Worm (Caenorhabditis elegans) whole organism, late embryonic: ENCODE measurements around the gene ribo-1.

ENCODE experiments used
- C08G9.2 ChIP-seq: sonication (generic microtip); optimal IDR thresholded peaks from 2 replicates; lab custom pipeline; 2016; ENCODE audit warnings: mild to moderate bottlenecking, missing genetic modification characterization, moderate library complexity, missing compliant biosample characterization
- ahr-1 ChIP-seq: sonication (generic microtip); optimal IDR thresholded peaks from 2 replicates; lab custom pipeline; 2016; ENCODE audit warnings: missing genetic modification characterization, missing compliant biosample characterization
- ceh-2 ChIP-seq: sonication (generic microtip); optimal IDR thresholded peaks from 2 replicates; lab custom pipeline; 2016; ENCODE audit warnings: missing genotype, missing genetic modification characterization, missing compliant biosample characterization
- ceh-24 ChIP-seq: sonication (generic microtip); optimal IDR thresholded peaks from 2 replicates; lab custom pipeline; 2016; ENCODE audit warnings: mild to moderate bottlenecking, missing genetic modification characterization, missing compliant biosample characterization
- ceh-30 ChIP-seq: fragments of 150-350 bp; optimal IDR thresholded peaks from 2 replicates; lab custom pipeline; 2014; ENCODE audit warnings: missing biosample characterization, missing genetic modification characterization
- ceh-31 ChIP-seq: sonication (generic microtip); optimal IDR thresholded peaks from 2 replicates; lab custom pipeline; 2016; ENCODE audit warnings: missing genetic modification characterization, missing compliant biosample characterization
- ceh-34 ChIP-seq: sonication (generic microtip); optimal IDR thresholded peaks from 2 replicates; lab custom pipeline; 2016; ENCODE audit warnings: mild to moderate bottlenecking, missing genetic modification characterization, missing compliant biosample characterization
- ceh-9 ChIP-seq: sonication (generic microtip); optimal IDR thresholded peaks from 2 replicates; lab custom pipeline; 2016; ENCODE audit warnings: mild to moderate bottlenecking, missing genetic modification characterization, inconsistent platforms, missing compliant biosample characterization
- dmd-4 ChIP-seq: sonication (generic microtip); optimal IDR thresholded peaks from 2 replicates; lab custom pipeline; 2016; ENCODE audit warnings: borderline replicate concordance, missing genetic modification characterization, missing compliant biosample characterization
- dve-1 ChIP-seq: sonication (generic microtip); optimal IDR thresholded peaks from 2 replicates; lab custom pipeline; 2017; ENCODE audit warnings: antibody characterized with exemption, mild to moderate bottlenecking, missing genetic modification characterization, missing compliant biosample characterization
- elt-4 ChIP-seq: sonication (generic microtip); optimal IDR thresholded peaks from 2 replicates; lab custom pipeline; 2016; ENCODE audit warnings: missing genetic modification characterization, missing compliant biosample characterization
- ets-4 ChIP-seq: sonication (generic microtip); optimal IDR thresholded peaks from 2 replicates; lab custom pipeline; 2016; ENCODE audit warnings: missing genetic modification characterization, missing compliant biosample characterization
- fkh-10 ChIP-seq: fragments of 150-350 bp; optimal IDR thresholded peaks from 2 replicates; lab custom pipeline; 2014; ENCODE audit warnings: missing biosample characterization, missing genetic modification reagents, missing genetic modification characterization
- fkh-6 ChIP-seq: sonication (generic microtip); optimal IDR thresholded peaks from 2 replicates; lab custom pipeline; 2016; ENCODE audit warnings: missing genetic modification characterization, missing compliant biosample characterization
- lim-6 ChIP-seq: sonication (generic microtip); optimal IDR thresholded peaks from 2 replicates; lab custom pipeline; 2016; ENCODE audit warnings: missing genetic modification characterization, missing compliant biosample characterization
- madf-2 ChIP-seq: sonication (generic microtip); optimal IDR thresholded peaks from 2 replicates; lab custom pipeline; 2017; ENCODE audit warnings: missing genetic modification characterization, missing compliant biosample characterization
- mec-3 ChIP-seq: sonication (generic microtip); optimal IDR thresholded peaks from 2 replicates; lab custom pipeline; 2016; ENCODE audit warnings: borderline replicate concordance, missing genetic modification characterization, missing compliant biosample characterization
- nfya-1 ChIP-seq: sonication (generic microtip); optimal IDR thresholded peaks from 2 replicates; lab custom pipeline; 2017; ENCODE audit warnings: missing genetic modification characterization, mild to moderate bottlenecking, missing compliant biosample characterization, antibody characterized with exemption, moderate library complexity
- nhr-232 ChIP-seq: sonication (generic microtip); optimal IDR thresholded peaks from 2 replicates; lab custom pipeline; 2016; ENCODE audit warnings: missing genetic modification characterization, missing compliant biosample characterization
- npax-4 ChIP-seq: sonication (generic microtip); optimal IDR thresholded peaks from 2 replicates; lab custom pipeline; 2016; ENCODE audit warnings: missing genetic modification characterization, missing compliant biosample characterization
- odd-2 ChIP-seq: sonication (generic microtip); optimal IDR thresholded peaks from 2 replicates; lab custom pipeline; 2017; ENCODE audit warnings: antibody characterized with exemption, mild to moderate bottlenecking, missing genetic modification characterization, missing compliant biosample characterization
- pha-2 ChIP-seq: sonication (generic microtip); optimal IDR thresholded peaks from 2 replicates; lab custom pipeline; 2017; ENCODE audit warnings: mild to moderate bottlenecking, missing genetic modification characterization, missing compliant biosample characterization
- pha-4 ChIP-seq: fragments of 150-350 bp; optimal IDR thresholded peaks from 2 replicates; lab custom pipeline; 2018; ENCODE audit warnings: missing biosample characterization, missing genetic modification reagents, missing genetic modification characterization
- pros-1 ChIP-seq: fragments of 150-350 bp; optimal IDR thresholded peaks from 2 replicates; lab custom pipeline; 2014; ENCODE audit warnings: missing biosample characterization, missing genetic modification reagents, missing genetic modification characterization
- ref-2 ChIP-seq: sonication (generic microtip); optimal IDR thresholded peaks from 2 replicates; lab custom pipeline; 2016; ENCODE audit warnings: missing genetic modification characterization, missing compliant biosample characterization
- rnt-1 ChIP-seq: sonication (generic microtip); optimal IDR thresholded peaks from 2 replicates; lab custom pipeline; 2016; ENCODE audit warnings: missing genetic modification characterization, missing compliant biosample characterization
- syd-9 ChIP-seq: sonication (generic microtip); optimal IDR thresholded peaks from 2 replicates; lab custom pipeline; 2016; ENCODE audit warnings: mild to moderate bottlenecking, missing genetic modification characterization, moderate library complexity, missing compliant biosample characterization
- tbx-7 ChIP-seq: sonication (generic microtip); optimal IDR thresholded peaks from 2 replicates; lab custom pipeline; 2016; ENCODE audit warnings: missing genotype, missing genetic modification characterization, missing compliant biosample characterization
- unc-3 ChIP-seq, 2 experiments: fragments of 200-800 bp in 1 of 2; sonication (Bioruptor generic) in 1 of 2; sonication (generic microtip) in 1 of 2; conservative IDR thresholded peaks in 1 of 2; optimal IDR thresholded peaks in 1 of 2; 2 replicates each; pipeline versions ENCODE4 v1.3.6 to Lab custom; 2016 to 2022; ENCODE audit warnings: missing compliant biosample characterization in 2 of 2, missing genetic modification characterization in 2 of 2, missing genetic modification reagents in 1 of 2
- unc-55 ChIP-seq: sonication (generic microtip); optimal IDR thresholded peaks from 2 replicates; lab custom pipeline; 2017; ENCODE audit warnings: missing biosample characterization, missing genetic modification reagents, missing genetic modification characterization
- unc-86 ChIP-seq: sonication (generic microtip); optimal IDR thresholded peaks from 2 replicates; lab custom pipeline; 2016; ENCODE audit warnings: missing genetic modification characterization, missing compliant biosample characterization
- ztf-16 ChIP-seq: sonication (generic microtip); optimal IDR thresholded peaks from 2 replicates; lab custom pipeline; 2017; ENCODE audit warnings: missing genetic modification characterization, missing compliant biosample characterization

The ribo-1 gene

DNA sequence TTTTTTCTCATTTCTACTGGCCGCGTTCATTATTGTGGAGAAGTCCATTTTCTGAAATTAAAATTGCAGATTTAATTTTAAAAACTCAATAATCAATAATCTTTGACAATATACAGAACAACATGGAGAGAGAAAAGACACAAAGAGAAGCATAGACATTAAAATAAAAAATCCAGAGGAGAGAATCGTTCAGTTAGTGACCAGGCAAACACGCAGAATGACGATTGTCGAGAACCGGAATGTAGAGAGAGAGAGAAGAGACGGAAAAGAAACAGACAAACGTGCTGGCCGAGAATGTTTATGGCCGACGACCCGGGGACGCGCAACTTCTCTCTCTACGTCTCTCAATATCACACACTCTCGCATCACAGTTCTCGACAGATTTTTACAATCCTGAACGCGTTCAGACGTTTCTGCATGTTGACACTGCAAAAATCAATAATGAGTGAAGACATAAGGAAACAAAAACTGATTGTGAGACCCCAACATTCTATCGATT, 22.8 kb upstream of the ribo-1 start, which contains the start of the genes T05A12.3 and T05A12.4 (continued):
- no peak for TF ChIP-seq ceh-30
- TF ChIP-seq syd-9 (tag; lab: Kevin White, UChicago): no peak
- TF ChIP-seq ceh-31 (tag; lab: Kevin White, UChicago): peak; percentile 89
- TF ChIP-seq C08G9.2 (tag; lab: Kevin White, UChicago): peak; percentile 58
- TF ChIP-seq ceh-9: no peak
- TF ChIP-seq ceh-2 (tag; lab: Kevin White, UChicago): peak; percentile 42
- peak; percentile 54 for TF ChIP-seq nfya-1 (tag; lab: Kevin White, UChicago)
- TF ChIP-seq dve-1 (tag; lab: Kevin White, UChicago): no peak
- peak; percentile 40 for TF ChIP-seq lim-6 (tag; lab: Kevin White, UChicago)
- no peak for TF ChIP-seq madf-2 (tag; lab: Kevin White, UChicago)
- no peak for TF ChIP-seq unc-86 (tag; lab: Kevin White, UChicago)
- no peak for TF ChIP-seq unc-3 (GFP tag; conservative IDR thresholded peaks at IDR 0.05; lab: Robert Waterston, UW)
- no peak for TF ChIP-seq unc-3 (tag; optimal IDR thresholded peaks at IDR 0.05; lab: Kevin White, UChicago)
- TF ChIP-seq ceh-34 (tag; lab: Kevin White, UChicago): no peak
- no peak for TF ChIP-seq odd-2 (tag; lab: Kevin White, UChicago)
- TF ChIP-seq fkh-6: no peak
- peak; percentile 62 for TF ChIP-seq ets-4 (tag; lab: Kevin White, UChicago)
- no peak for TF ChIP-seq ceh-24 (tag; lab: Kevin White, UChicago)
- TF ChIP-seq rnt-1 (tag; lab: Kevin White, UChicago): peak; percentile 40

DNA sequence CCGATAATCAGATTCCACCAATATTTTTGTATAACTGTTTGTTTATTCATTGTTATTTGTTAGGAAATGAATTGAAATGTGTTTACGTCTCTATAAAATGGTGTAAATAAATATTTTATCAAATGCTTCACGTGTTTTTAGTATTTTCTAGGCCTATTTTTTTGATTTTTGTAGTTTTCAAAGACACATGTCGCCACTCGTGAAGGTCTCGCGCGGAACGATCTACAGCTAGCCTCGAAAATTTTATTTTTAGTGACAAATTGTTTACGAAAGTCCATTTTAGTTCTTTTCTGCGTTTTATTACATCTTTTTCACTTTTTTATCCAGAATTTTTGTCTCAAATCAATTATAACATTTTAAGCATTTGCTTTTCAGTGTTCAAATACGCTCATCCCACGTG, 6.9 kb upstream of the ribo-1 start, which contains the start of gene T22D1.5:
T22D1.5 (plus strand) TSS at position 376 of the 400 bp plus-strand sequence.
- no peak for TF ChIP-seq nhr-232 (tag; lab: Kevin White, UChicago)

DNA sequence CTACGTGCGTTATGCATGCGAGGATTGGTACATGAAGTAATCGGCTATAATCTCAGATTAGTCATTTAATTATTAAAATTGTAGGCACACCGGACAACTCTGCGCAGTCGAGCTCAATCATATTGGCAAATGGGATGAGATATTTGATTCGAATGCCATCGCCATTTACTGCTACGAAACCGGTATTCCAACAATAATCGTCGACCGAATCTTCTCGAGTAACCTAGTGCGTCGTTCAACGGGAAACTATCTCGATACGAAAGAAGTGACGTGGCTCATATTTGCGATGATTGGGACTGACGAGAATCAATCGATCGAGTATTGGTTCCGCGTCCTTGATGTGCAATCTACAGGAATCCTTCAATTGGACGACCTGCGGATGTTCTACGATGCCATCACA, 5.9 kb upstream of the ribo-1 start:
- TF ChIP-seq pros-1 (no peak), pha-2 (tag; lab: Kevin White, UChicago) (no peak), nhr-232 (tag; lab: Kevin White, UChicago) (no peak), tbx-7 (tag; lab: Kevin White, UChicago) (no peak), fkh-10 (GFP tag; lab: Kevin White, UChicago) (no peak), dmd-4 (tag; lab: Kevin White, UChicago) (no peak), ahr-1 (tag; lab: Kevin White, UChicago) (no peak), nfya-1 (tag; lab: Kevin White, UChicago) (no peak)

DNA sequence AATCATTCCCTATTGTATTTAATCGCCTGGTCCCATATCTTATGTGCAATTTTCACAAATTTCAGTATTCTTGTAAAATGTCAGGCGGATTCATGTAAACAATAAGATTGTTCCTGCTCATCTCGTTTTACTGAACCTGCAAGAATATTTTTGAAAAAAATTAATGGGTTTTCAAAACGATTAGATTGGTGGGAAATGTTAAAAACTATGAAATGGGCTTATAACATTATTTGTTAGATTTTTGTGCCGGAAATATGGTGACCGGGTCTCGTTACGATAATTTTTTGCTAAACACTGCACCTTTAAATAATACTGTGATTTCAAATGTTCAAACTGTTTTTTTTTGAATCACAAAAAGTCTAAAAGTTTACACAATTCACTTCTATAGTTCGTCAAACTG, 5.1 kb upstream of the ribo-1 start:
- TF ChIP-seq mec-3 (tag; lab: Kevin White, UChicago) (no peak), ets-4 (tag; lab: Kevin White, UChicago) (no peak), ref-2 (no peak), npax-4 (tag; lab: Kevin White, UChicago) (no peak), elt-4 (tag; lab: Kevin White, UChicago) (no peak), unc-55 (GFP tag; lab: Kevin White, UChicago) (no peak), pha-4 (tag; lab: Kevin White, UChicago) (no peak)

DNA sequence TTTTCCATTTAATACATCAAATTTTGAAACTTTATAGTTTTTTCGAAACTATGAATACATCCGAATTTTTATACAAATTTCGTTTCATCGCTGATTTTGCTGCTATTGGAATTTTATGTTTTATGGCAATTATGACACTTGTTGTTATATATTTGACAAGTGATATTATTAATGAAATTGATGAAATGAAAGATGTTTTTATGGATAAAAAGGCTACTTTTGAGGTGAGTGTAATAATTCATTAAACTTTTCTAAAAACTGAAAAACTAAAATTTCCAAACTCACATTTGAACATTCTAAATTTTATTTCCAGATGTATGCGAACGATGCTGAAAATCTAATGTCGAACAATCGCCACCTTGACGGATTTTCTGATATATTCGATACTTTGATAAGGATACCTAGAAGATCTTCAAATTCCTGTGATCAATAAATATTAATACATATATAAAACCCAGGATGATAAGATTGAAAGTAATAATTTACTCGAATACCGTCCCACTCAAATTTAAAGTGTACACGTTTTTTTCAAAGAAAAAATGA, 4.5 kb upstream of the ribo-1 start, which contains the start of the genes T22D1.17 and T22D1.8:
T22D1.17 (plus strand) TSS at position 51 of the 543 bp plus-strand sequence.
T22D1.8 (minus strand) TSS at position 402 of the 543 bp plus-strand sequence.
- no peak for TF ChIP-seq ztf-16 (tag; lab: Kevin White, UChicago)
